Fruit fly (Drosophila melanogaster): ENCODE data around the gene Gyc32E.

The Gyc32E gene

dm6 chr2L:11119966-11120517 is 28.9 kb downstream of the Gyc32E start, which contains the start of gene CG6230 (continued):
- TF ChIP-seq Elba2 (GFP tag; optimal IDR thresholded peaks at IDR 0.05) (no peak), CG2202 (tag; optimal IDR thresholded peaks at IDR 0.05) (no peak), Fer3 (tag; optimal IDR thresholded peaks at IDR 0.05) (no peak), gcm2 (GFP tag; optimal IDR thresholded peaks at IDR 0.05) (no peak), eve (GFP tag; optimal IDR thresholded peaks at IDR 0.05) (no peak), CG6791 (GFP tag; IDR thresholded peaks at IDR 0.05; ENCODE audit: partially characterized antibody) (peak; percentile 68; the same call in 2 of the 3 replicates), pzg (GFP tag; optimal IDR thresholded peaks at IDR 0.05) (peak; percentile 54), CG9437 (GFP tag; optimal IDR thresholded peaks at IDR 0.05) (no peak), lola (GFP tag; optimal IDR thresholded peaks at IDR 0.05) (no peak), tx (GFP tag; optimal IDR thresholded peaks at IDR 0.05) (no peak), bcd (GFP tag; optimal IDR thresholded peaks at IDR 0.05) (no peak), NC2α (GFP tag; optimal IDR thresholded peaks at IDR 0.05) (no peak), CG17568 (GFP tag; optimal IDR thresholded peaks at IDR 0.05) (no peak), CG17328 (GFP tag; IDR thresholded peaks at IDR 0.05) (no peak), ems (GFP tag; optimal IDR thresholded peaks at IDR 0.05) (no peak), ase (GFP tag; IDR thresholded peaks at IDR 0.05) (no peak), NK7.1 (GFP tag; optimal IDR thresholded peaks at IDR 0.05) (no peak), Jarid2 (GFP tag; optimal IDR thresholded peaks at IDR 0.05) (no peak), zfh2 (GFP tag; optimal IDR thresholded peaks at IDR 0.05) (no peak), gsb (GFP tag; IDR thresholded peaks at IDR 0.05) (no peak), CkIIα-i1 (GFP tag; IDR thresholded peaks at IDR 0.05) (no peak), CG18476 (GFP tag; optimal IDR thresholded peaks at IDR 0.05) (no peak), Mrtf (GFP tag; IDR thresholded peaks at IDR 0.05) (no peak), ham (GFP tag; IDR thresholded peaks at IDR 0.05) (no peak), tna (GFP tag; IDR thresholded peaks at IDR 0.05; ENCODE audit: partially characterized antibody) (0 out of 2 replicates have a peak, but pooled peaks have one; percentile 37), CG1832 (GFP tag; optimal IDR thresholded peaks at IDR 0.05) (no peak), mirr (GFP tag; optimal IDR thresholded peaks at IDR 0.05) (no peak), cg (GFP tag; optimal IDR thresholded peaks at IDR 0.05) (no peak), crc (GFP tag; optimal IDR thresholded peaks at IDR 0.05) (no peak), fd96Cb (tag; optimal IDR thresholded peaks at IDR 0.05) (no peak), Awh (GFP tag; IDR thresholded peaks at IDR 0.05) (no peak), knrl (GFP tag; IDR thresholded peaks at IDR 0.05; ENCODE audit: partially characterized antibody) (peak; percentile 61; the same call in 2 of the 3 replicates), Rx (GFP tag; IDR thresholded peaks at IDR 0.05) (no peak), ab (GFP tag; optimal IDR thresholded peaks at IDR 0.05) (no peak), Asciz (GFP tag; optimal IDR thresholded peaks at IDR 0.05) (no peak), ftz-f1 (GFP tag; optimal IDR thresholded peaks at IDR 0.05) (no peak), tgo (GFP tag; IDR thresholded peaks at IDR 0.05) (no peak), bigmax (GFP tag; optimal IDR thresholded peaks at IDR 0.05) (no peak), Dip3 (GFP tag; optimal IDR thresholded peaks at IDR 0.05) (no peak), luna (GFP tag; optimal IDR thresholded peaks at IDR 0.05) (no peak), CG13296 (GFP tag; optimal IDR thresholded peaks at IDR 0.05) (no peak), CG17385 (GFP tag; optimal IDR thresholded peaks at IDR 0.05) (no peak), Doc2 (GFP tag; IDR thresholded peaks at IDR 0.05) (no peak), kah (GFP tag; optimal IDR thresholded peaks at IDR 0.05) (no peak), CG17359 (tag; optimal IDR thresholded peaks at IDR 0.05) (no peak), pum (GFP tag; optimal IDR thresholded peaks at IDR 0.05) (no peak), CG8359 (GFP tag; optimal IDR thresholded peaks at IDR 0.05; ENCODE audit: borderline replicate concordance) (no peak), cato (GFP tag; optimal IDR thresholded peaks at IDR 0.05; ENCODE audit: borderline replicate concordance) (no peak), Sry-β (GFP tag; optimal IDR thresholded peaks at IDR 0.05) (no peak), phol (tag; optimal IDR thresholded peaks at IDR 0.05) (peak; percentile 14)

All from whole organism, embryonic.